Fruit fly (Drosophila melanogaster) whole organism, prepupa: ENCODE measurements around the gene CG12111.

ENCODE experiments used
- Blimp-1 ChIP-seq: fragments of 200-800 bp; sonication (Bioruptor generic); optimal IDR thresholded peaks from 3 replicates; lab custom pipeline; 2017; ENCODE audit warnings: missing biosample characterization, missing genetic modification characterization, mild to moderate bottlenecking, moderate library complexity, missing genetic modification reagents
- CG10631 ChIP-seq: fragments of 200-800 bp; sonication (Bioruptor generic); optimal IDR thresholded peaks from 2 replicates; lab custom pipeline; 2016; ENCODE audit warnings: missing biosample characterization, missing genetic modification characterization
- CG11294 ChIP-seq: fragments of 200-800 bp; sonication (Bioruptor generic); IDR thresholded peaks from 2 replicates; pipeline ENCODE4 v1.3.6; 2022; ENCODE audit warnings: missing biosample characterization, missing genetic modification characterization
- CG11902 ChIP-seq: fragments of 200-800 bp; sonication (Bioruptor generic); optimal IDR thresholded peaks from 3 replicates; lab custom pipeline; 2016; ENCODE audit warnings: missing biosample characterization, missing genetic modification characterization
- CG15336 ChIP-seq: fragments of 200-800 bp; sonication (Bioruptor generic); IDR thresholded peaks from 2 replicates; pipeline ENCODE4 v1.3.6; 2022; ENCODE audit warnings: missing biosample characterization, missing genetic modification characterization
- CG1621 ChIP-seq: fragments of 200-800 bp; sonication (Bioruptor generic); optimal IDR thresholded peaks from 3 replicates; lab custom pipeline; 2018; ENCODE audit warnings: missing biosample characterization, mild to moderate bottlenecking, missing genetic modification characterization
- CG16779 ChIP-seq: fragments of 200-800 bp; sonication (Bioruptor generic); optimal IDR thresholded peaks from 3 replicates; lab custom pipeline; 2017; ENCODE audit warnings: missing biosample characterization, mild to moderate bottlenecking, missing genetic modification characterization
- CG3032 ChIP-seq: fragments of 200-800 bp; optimal IDR thresholded peaks from 2 replicates; lab custom pipeline; 2019; ENCODE audit warnings: missing biosample characterization, mild to moderate bottlenecking, missing genetic modification characterization, moderate library complexity
- CG31627 ChIP-seq: fragments of 200-800 bp; sonication (Bioruptor generic); optimal IDR thresholded peaks from 3 replicates; lab custom pipeline; 2016; ENCODE audit warnings: missing biosample characterization, missing genetic modification characterization
- CG34406 ChIP-seq: fragments of 200-800 bp; sonication (Bioruptor generic); optimal IDR thresholded peaks from 3 replicates; lab custom pipeline; 2016; ENCODE audit warnings: missing biosample characterization, missing genetic modification characterization
- CG3919 ChIP-seq: fragments of 200-800 bp; sonication (Bioruptor generic); optimal IDR thresholded peaks from 3 replicates; lab custom pipeline; 2016; ENCODE audit warnings: missing biosample characterization, missing genetic modification characterization
- CG4318 ChIP-seq: fragments of 200-800 bp; sonication (Bioruptor generic); optimal IDR thresholded peaks from 3 replicates; lab custom pipeline; 2017; ENCODE audit warnings: missing biosample characterization, mild to moderate bottlenecking, missing genetic modification characterization
- CG6276 ChIP-seq: fragments of 200-800 bp; sonication (Bioruptor generic); optimal IDR thresholded peaks from 2 replicates; lab custom pipeline; 2017; ENCODE audit warnings: missing biosample characterization, mild to moderate bottlenecking, missing genetic modification characterization
- CG6808 ChIP-seq: fragments of 200-800 bp; sonication (Bioruptor generic); optimal IDR thresholded peaks from 3 replicates; lab custom pipeline; 2017; ENCODE audit warnings: missing biosample characterization, missing genetic modification characterization, mild to moderate bottlenecking, moderate library complexity, missing genetic modification reagents
- CG6854 ChIP-seq: fragments of 200-800 bp; sonication (Bioruptor generic); optimal IDR thresholded peaks from 2 replicates; lab custom pipeline; 2017; ENCODE audit warnings: missing biosample characterization, mild to moderate bottlenecking, missing genetic modification characterization
- CG7368 ChIP-seq: fragments of 200-800 bp; sonication (Bioruptor generic); optimal IDR thresholded peaks from 3 replicates; lab custom pipeline; 2016; ENCODE audit warnings: missing biosample characterization, missing genetic modification characterization
- CG8119 ChIP-seq: fragments of 200-800 bp; sonication (Bioruptor generic); IDR thresholded peaks from 3 replicates; pipeline ENCODE4 v1.3.6; 2022; ENCODE audit warnings: missing biosample characterization, missing genetic modification characterization
- CG8319 ChIP-seq: fragments of 200-800 bp; sonication (Bioruptor generic); optimal IDR thresholded peaks from 3 replicates; lab custom pipeline; 2016; ENCODE audit warnings: missing biosample characterization, missing genetic modification characterization
- CG8632 ChIP-seq: fragments of 200-800 bp; sonication (Bioruptor generic); optimal IDR thresholded peaks from 3 replicates; lab custom pipeline; 2016; ENCODE audit warnings: missing biosample characterization, missing genetic modification characterization
- CG9139 ChIP-seq: fragments of 200-800 bp; sonication (Bioruptor generic); optimal IDR thresholded peaks from 3 replicates; lab custom pipeline; 2017; ENCODE audit warnings: missing biosample characterization, mild to moderate bottlenecking, missing genetic modification characterization
- Eip75B ChIP-seq: fragments of 200-800 bp; sonication (Bioruptor generic); optimal IDR thresholded peaks from 3 replicates; lab custom pipeline; 2016; ENCODE audit warnings: missing biosample characterization, missing genetic modification characterization
- Eip78C ChIP-seq: fragments of 200-800 bp; sonication (Bioruptor generic); peaks from one replicate; lab custom pipeline; 2016; ENCODE audit warnings: missing biosample characterization, missing genetic modification characterization
- Ets21C ChIP-seq: fragments of 200-800 bp; sonication (Bioruptor generic); optimal IDR thresholded peaks from 3 replicates; lab custom pipeline; 2016; ENCODE audit warnings: missing biosample characterization, missing genetic modification characterization
- Ets96B ChIP-seq: fragments of 200-800 bp; optimal IDR thresholded peaks from 2 replicates; lab custom pipeline; 2019; ENCODE audit warnings: missing biosample characterization, mild to moderate bottlenecking, missing genetic modification characterization, moderate library complexity
- Gug ChIP-seq: fragments of 200-800 bp; sonication (Bioruptor generic); IDR thresholded peaks from 2 replicates; pipeline ENCODE4 v1.3.6; 2022; ENCODE audit warnings: missing biosample characterization, missing genetic modification characterization
- Hr38 ChIP-seq: sonication (Bioruptor generic); optimal IDR thresholded peaks from 2 replicates; lab custom pipeline; 2016; ENCODE audit warnings: missing biosample characterization, missing genetic modification characterization
- Hr4 ChIP-seq: fragments of 200-800 bp; sonication (Bioruptor generic); optimal IDR thresholded peaks from 3 replicates; lab custom pipeline; 2016; ENCODE audit warnings: missing biosample characterization, missing genetic modification characterization
- Met ChIP-seq: fragments of 200-800 bp; sonication (Bioruptor generic); optimal IDR thresholded peaks from 3 replicates; lab custom pipeline; 2016; ENCODE audit warnings: missing biosample characterization, missing genetic modification characterization
- Smox ChIP-seq: fragments of 200-800 bp; sonication (Bioruptor generic); optimal IDR thresholded peaks from 3 replicates; lab custom pipeline; 2016; ENCODE audit warnings: missing biosample characterization, missing genetic modification characterization
- Sox14 ChIP-seq: fragments of 200-800 bp; sonication (Bioruptor generic); optimal IDR thresholded peaks from 3 replicates; lab custom pipeline; 2016; ENCODE audit warnings: missing biosample characterization, missing genetic modification characterization
- acj6 ChIP-seq: fragments of 200-800 bp; sonication (Bioruptor generic); optimal IDR thresholded peaks from 3 replicates; lab custom pipeline; 2016; ENCODE audit warnings: missing biosample characterization, missing genetic modification characterization
- dac ChIP-seq: fragments of 200-800 bp; sonication (Bioruptor generic); optimal IDR thresholded peaks from 2 replicates; lab custom pipeline; 2017; ENCODE audit warnings: missing biosample characterization, mild to moderate bottlenecking, missing genetic modification characterization
- dsx ChIP-seq: fragments of 200-800 bp; optimal IDR thresholded peaks from 3 replicates; lab custom pipeline; 2019; ENCODE audit warnings: missing biosample characterization, mild to moderate bottlenecking, missing genetic modification characterization, moderate library complexity; ENCODE audit not compliant: poor library complexity, severe bottlenecking
- esn ChIP-seq: fragments of 200-800 bp; sonication (Bioruptor generic); optimal IDR thresholded peaks from 2 replicates; lab custom pipeline; 2016; ENCODE audit warnings: missing biosample characterization, mild to moderate bottlenecking, missing genetic modification characterization, moderate library complexity
- fd85E ChIP-seq: fragments of 200-800 bp; sonication (Bioruptor generic); optimal IDR thresholded peaks from 3 replicates; lab custom pipeline; 2016; ENCODE audit warnings: missing biosample characterization, missing genetic modification characterization
- fkh ChIP-seq: fragments of 200-800 bp; sonication (Bioruptor generic); optimal IDR thresholded peaks from 3 replicates; lab custom pipeline; 2017; ENCODE audit warnings: missing biosample characterization, mild to moderate bottlenecking, missing genetic modification characterization, moderate library complexity
- lz ChIP-seq: fragments of 200-800 bp; sonication (Bioruptor generic); optimal IDR thresholded peaks from 3 replicates; lab custom pipeline; 2016; ENCODE audit warnings: missing biosample characterization, missing genetic modification characterization
- pdm3 ChIP-seq: fragments of 200-800 bp; sonication (Bioruptor generic); optimal IDR thresholded peaks from 3 replicates; lab custom pipeline; 2016; ENCODE audit warnings: missing biosample characterization, missing genetic modification characterization
- salr ChIP-seq, 2 experiments: fragments of 200-800 bp; sonication (Bioruptor generic); optimal IDR thresholded peaks; 3 replicates each; lab custom pipeline; 2016 to 2018; ENCODE audit warnings: missing biosample characterization in 2 of 2, missing genetic modification characterization in 2 of 2, mild to moderate bottlenecking in 1 of 2
- spab ChIP-seq: fragments of 200-800 bp; sonication (Bioruptor generic); optimal IDR thresholded peaks from 2 replicates; lab custom pipeline; 2017; ENCODE audit warnings: missing biosample characterization, mild to moderate bottlenecking, missing genetic modification characterization, missing genetic modification reagents
- svp ChIP-seq: fragments of 200-800 bp; sonication (Bioruptor generic); peaks from one replicate; lab custom pipeline; 2016; ENCODE audit warnings: missing biosample characterization, missing genetic modification characterization
- topi ChIP-seq: fragments of 200-800 bp; sonication (Bioruptor generic); optimal IDR thresholded peaks from 3 replicates; lab custom pipeline; 2016; ENCODE audit warnings: missing biosample characterization, missing genetic modification characterization
- vri ChIP-seq: fragments of 200-800 bp; sonication (Bioruptor generic); optimal IDR thresholded peaks from 3 replicates; lab custom pipeline; 2016; ENCODE audit warnings: missing biosample characterization, mild to moderate bottlenecking, missing genetic modification characterization

Gene CG12111

dm6 chrX:8571936-8572335 lies 1.2 kb upstream of the CG12111 start:
- TF ChIP-seq CG34406 (GFP tag; lab: Kevin White, UChicago), result no peak
- no peak for TF ChIP-seq Ets21C (GFP tag; lab: Kevin White, UChicago)
- no peak for TF ChIP-seq dsx
- no peak for TF ChIP-seq Gug (GFP tag; lab: Robert Waterston, UW)
- no peak for TF ChIP-seq Ets96B (tag; lab: Kevin White, UChicago)
- TF ChIP-seq salr (GFP tag; optimal IDR thresholded peaks at IDR 0.05; lab: Kevin White, UChicago), result no peak
- TF ChIP-seq pdm3, result no peak
- no peak for TF ChIP-seq CG7368
- TF ChIP-seq CG16779 (tag; lab: Kevin White, UChicago), result no peak
- no peak for TF ChIP-seq CG15336 (GFP tag; lab: Robert Waterston, UW)
- no peak for TF ChIP-seq Sox14 (GFP tag; lab: Kevin White, UChicago)
- TF ChIP-seq Blimp-1, result no peak
- no peak for TF ChIP-seq acj6 (GFP tag; lab: Kevin White, UChicago)
- no peak for TF ChIP-seq Hr4 (GFP tag; lab: Kevin White, UChicago)
- no peak for TF ChIP-seq CG9139 (GFP tag; lab: Kevin White, UChicago)
- no peak for TF ChIP-seq Eip75B (GFP tag; lab: Kevin White, UChicago)

dm6 chrX:8569639-8570038 lies 1.1 kb downstream of the CG12111 start:
- TF ChIP-seq Ets96B (tag; lab: Kevin White, UChicago) (no peak), Smox (GFP tag; lab: Kevin White, UChicago) (no peak), Eip75B (GFP tag; lab: Kevin White, UChicago) (no peak), Hr38 (no peak), pdm3 (no peak), CG11294 (GFP tag; lab: Robert Waterston, UW) (no peak), CG3032 (no peak), vri (GFP tag; lab: Kevin White, UChicago) (no peak), CG7368 (no peak), CG6276 (GFP tag; lab: Kevin White, UChicago) (no peak), CG6808 (GFP tag; lab: Kevin White, UChicago) (no peak), topi (GFP tag; lab: Kevin White, UChicago) (no peak), fkh (no peak), Blimp-1 (no peak), Gug (GFP tag; lab: Robert Waterston, UW) (no peak)

- no peak for TF ChIP-seq Eip75B (GFP tag; lab: Kevin White, UChicago)
- no peak for TF ChIP-seq CG4318 (GFP tag; lab: Kevin White, UChicago)
- TF ChIP-seq lz (GFP tag; lab: Kevin White, UChicago), result no peak
- TF ChIP-seq CG6854 (GFP tag; lab: Kevin White, UChicago), result no peak
- TF ChIP-seq fkh, result peak; percentile 17
- peak; percentile 73 for TF ChIP-seq svp (GFP tag; lab: Kevin White, UChicago)
- TF ChIP-seq CG9139 (GFP tag; lab: Kevin White, UChicago), result no peak
- TF ChIP-seq Met (GFP tag; lab: Kevin White, UChicago), result no peak
Observed at dm6 chrX:8569038-8569437, 1.7 kb downstream of the CG12111 start.

dm6 chrX:8561404-8562397 lies 9.0 kb downstream of the CG12111 start:
- TF ChIP-seq Eip78C (GFP tag; lab: Kevin White, UChicago) (peak; percentile 83), CG8632 (GFP tag; lab: Kevin White, UChicago) (peak; percentile 12), salr (GFP tag; optimal IDR thresholded peaks at IDR 0.05; lab: Kevin White, UChicago) (no peak), esn (GFP tag; lab: Kevin White, UChicago) (peak; percentile 48), Smox (GFP tag; lab: Kevin White, UChicago) (no peak), CG11902 (GFP tag; lab: Kevin White, UChicago) (no peak), CG10631 (GFP tag; lab: Kevin White, UChicago) (peak; percentile 44), CG1621 (peak; percentile 18), svp (GFP tag; lab: Kevin White, UChicago) (peak; percentile 71), fd85E (GFP tag; lab: Kevin White, UChicago) (no peak), CG8319 (GFP tag; lab: Kevin White, UChicago) (no peak), CG6276 (GFP tag; lab: Kevin White, UChicago) (peak; percentile 51), pdm3 (peak; percentile 41), dac (no peak), CG31627 (peak; percentile 37), CG8119 (GFP tag; lab: Robert Waterston, UW) (peak; percentile 65; the same call in 2 of the 3 replicates), CG3919 (GFP tag; lab: Kevin White, UChicago) (peak; percentile 65), spab (no peak), fkh (peak; percentile 80), CG11294 (GFP tag; lab: Robert Waterston, UW) (no peak; the same call in 1 of the 2 replicates), Gug (GFP tag; lab: Robert Waterston, UW) (no peak), Hr4 (GFP tag; lab: Kevin White, UChicago) (no peak)
